Worm (Caenorhabditis elegans) whole organism, L1 larva: ENCODE data around the gene B0563.1.

Source experiments
- efl-1 ChIP-seq, 4 experiments: fragments of 150-350 bp; optimal IDR thresholded peaks in 3 of 4; peaks in 1 of 4; 1 replicate in 1 of 4; 2 replicates in 3 of 4; lab custom pipeline; 2014; ENCODE audit warnings: missing biosample characterization in 2 of 4, missing genetic modification characterization in 2 of 4, missing genetic modification reagents in 2 of 4
- egl-13 ChIP-seq: sonication (generic microtip); optimal IDR thresholded peaks from 2 replicates; lab custom pipeline; 2016; ENCODE audit warnings: missing genotype, missing genetic modification reagents, missing genetic modification characterization, missing compliant biosample characterization
- egl-27 ChIP-seq, 2 experiments: fragments of 150-350 bp in 1 of 2; sonication (generic microtip); optimal IDR thresholded peaks; 3 replicates each; lab custom pipeline; 2017 to 2018; ENCODE audit warnings: missing biosample characterization in 2 of 2, missing genetic modification characterization in 2 of 2, missing genetic modification reagents in 2 of 2
- elt-3 ChIP-seq, 6 experiments: fragments of 150-350 bp in 1 of 6; sonication (generic microtip); optimal IDR thresholded peaks; 2 replicates each; lab custom pipeline; 2017 to 2018; ENCODE audit warnings: missing biosample characterization in 6 of 6, missing genetic modification characterization in 6 of 6, inconsistent platforms in 1 of 6
- irx-1 ChIP-seq: sonication (generic microtip); optimal IDR thresholded peaks from 2 replicates; lab custom pipeline; 2016; ENCODE audit warnings: missing genetic modification characterization, missing compliant biosample characterization
- mdl-1 ChIP-seq, 2 experiments: fragments of 150-350 bp; optimal IDR thresholded peaks; 2 replicates each; lab custom pipeline; 2014 to 2017; ENCODE audit warnings: missing biosample characterization in 2 of 2, missing genetic modification characterization in 2 of 2, inconsistent platforms in 1 of 2
- skn-1 ChIP-seq: fragments of 150-350 bp; optimal IDR thresholded peaks from 2 replicates; lab custom pipeline; 2014; ENCODE audit warnings: missing biosample characterization, missing genetic modification characterization
- sup-37 ChIP-seq: fragments of 200-800 bp; sonication (Bioruptor generic); optimal IDR thresholded peaks from 2 replicates; lab custom pipeline; 2018; ENCODE audit warnings: mild to moderate bottlenecking, missing genetic modification characterization, missing compliant biosample characterization
- zag-1 ChIP-seq: fragments of 150-350 bp; optimal IDR thresholded peaks from 2 replicates; lab custom pipeline; 2014; ENCODE audit warnings: missing biosample characterization, missing genetic modification characterization
- ztf-11 ChIP-seq, 2 experiments: sonication (generic microtip); optimal IDR thresholded peaks; 2 replicates each; lab custom pipeline; 2016 to 2017; ENCODE audit warnings: missing genetic modification characterization in 2 of 2, missing biosample characterization in 1 of 2, missing compliant biosample characterization in 1 of 2

DNA sequence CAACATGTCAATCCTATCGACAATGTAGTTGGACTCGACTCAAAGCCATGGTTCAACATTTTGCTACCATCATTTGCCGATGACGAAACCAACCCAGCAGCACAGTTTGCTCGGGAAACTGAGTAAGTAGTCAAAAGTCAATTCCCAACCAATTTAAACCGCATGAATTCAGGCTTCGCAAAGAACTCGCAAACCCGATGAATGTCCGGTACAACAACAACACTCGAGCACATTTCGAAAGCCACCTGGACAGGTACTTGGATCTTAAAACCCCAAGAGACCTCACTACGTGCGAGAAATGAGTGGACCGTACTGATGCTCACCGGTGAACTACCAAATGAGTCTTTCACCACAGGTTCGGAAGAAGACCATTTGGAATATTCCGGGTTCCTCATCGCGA is 22.7 kb downstream of the B0563.1 start:
- TF ChIP-seq efl-1 (optimal IDR thresholded peaks at IDR 0.05; lab: Kevin White, UChicago) (no peak), efl-1 (GFP tag; optimal IDR thresholded peaks at IDR 0.05 in 1 of 2; lab: Kevin White, UChicago) (peak in 1 of 2 experiments; percentile 16), zag-1 (tag; lab: Kevin White, UChicago) (no peak), skn-1 (tag; lab: Kevin White, UChicago) (no peak), elt-3 (tag; optimal IDR thresholded peaks at IDR 0.05; lab: Kevin White, UChicago) (no peak), egl-27 (tag; optimal IDR thresholded peaks at IDR 0.05; lab: Kevin White, UChicago) (no peak), irx-1 (tag; lab: Kevin White, UChicago) (no peak), egl-13 (tag; lab: Kevin White, UChicago) (no peak), mdl-1 (tag; optimal IDR thresholded peaks at IDR 0.05; lab: Kevin White, UChicago) (no peak), ztf-11 (tag; optimal IDR thresholded peaks at IDR 0.05; lab: Kevin White, UChicago) (no peak), sup-37 (no peak)
